Fruit fly (Drosophila melanogaster): Measurements from ENCODE around the gene CG13280.

dm6 chr2L:16837158-16837557, 16.3 kb upstream of the CG13280 start, which contains the start of gene Nepl9:
- TF ChIP-seq slbo (GFP tag; IDR thresholded peaks at IDR 0.05) (no peak), CG2875 (GFP tag; optimal IDR thresholded peaks at IDR 0.05) (no peak), CG2712 (tag; optimal IDR thresholded peaks at IDR 0.05) (no peak), Myb (GFP tag; optimal IDR thresholded peaks at IDR 0.05) (no peak), ATbp (GFP tag; optimal IDR thresholded peaks at IDR 0.05) (no peak), nerfin-1 (tag; optimal IDR thresholded peaks at IDR 0.05) (no peak), Lpt (GFP tag; optimal IDR thresholded peaks at IDR 0.05) (no peak), CG5245 (GFP tag; optimal IDR thresholded peaks at IDR 0.05) (no peak), ro (GFP tag; IDR thresholded peaks at IDR 0.05) (no peak), Ssrp (tag; optimal IDR thresholded peaks at IDR 0.05) (no peak)

All from whole organism, embryonic.